Fruit fly (Drosophila melanogaster) whole organism, embryonic: Measurements from ENCODE around the gene ast.

Source experiments
- Bgb ChIP-seq: fragments of 200-800 bp; sonication (Bioruptor generic); IDR thresholded peaks from 2 replicates; pipeline ENCODE4 v1.3.6; 2022; ENCODE audit warnings: missing biosample characterization, missing genetic modification characterization; ENCODE audit not compliant: partially characterized antibody
- Blimp-1 ChIP-seq: fragments of 200-800 bp; sonication (Bioruptor generic); optimal IDR thresholded peaks from 3 replicates; lab custom pipeline; 2018; ENCODE audit warnings: missing biosample characterization, missing genetic modification characterization, mild to moderate bottlenecking, moderate library complexity, missing genetic modification reagents
- CG10979 ChIP-seq: fragments of 200-800 bp; sonication (Bioruptor generic); optimal IDR thresholded peaks from 2 replicates; lab custom pipeline; 2018; ENCODE audit warnings: missing biosample characterization, mild to moderate bottlenecking, missing genetic modification characterization, moderate library complexity
- CG12071 ChIP-seq: fragments of 200-800 bp; sonication (Bioruptor generic); optimal IDR thresholded peaks from 3 replicates; lab custom pipeline; 2018; ENCODE audit warnings: missing biosample characterization, mild to moderate bottlenecking, missing genetic modification characterization
- CG1233 ChIP-seq: fragments of 200-800 bp; sonication (Bioruptor generic); optimal IDR thresholded peaks from 4 replicates; lab custom pipeline; 2018; ENCODE audit warnings: missing biosample characterization, mild to moderate bottlenecking, missing genetic modification characterization
- CG12391 ChIP-seq: fragments of 200-800 bp; sonication (Bioruptor generic); optimal IDR thresholded peaks from 3 replicates; lab custom pipeline; 2018; ENCODE audit warnings: missing biosample characterization, mild to moderate bottlenecking, missing genetic modification characterization, moderate library complexity
- CG13894 ChIP-seq: fragments of 200-800 bp; sonication (Bioruptor generic); optimal IDR thresholded peaks from 3 replicates; lab custom pipeline; 2018; ENCODE audit warnings: missing biosample characterization, mild to moderate bottlenecking, missing genetic modification characterization, moderate library complexity
- CG16815 ChIP-seq: fragments of 200-800 bp; sonication (Bioruptor generic); optimal IDR thresholded peaks from 3 replicates; lab custom pipeline; 2017; ENCODE audit warnings: missing biosample characterization, mild to moderate bottlenecking, missing genetic modification characterization
- CG2116 ChIP-seq: fragments of 200-800 bp; sonication (Bioruptor generic); optimal IDR thresholded peaks from 3 replicates; lab custom pipeline; 2018; ENCODE audit warnings: missing biosample characterization, mild to moderate bottlenecking, missing genetic modification characterization
- CG3726 ChIP-seq: fragments of 200-800 bp; sonication (Bioruptor generic); IDR thresholded peaks from 3 replicates; pipeline ENCODE4, ENCODE4 v1.3.6; 2022; ENCODE audit warnings: missing biosample characterization, missing genetic modification characterization
- CG4424 ChIP-seq: fragments of 200-800 bp; sonication (Bioruptor generic); optimal IDR thresholded peaks from 3 replicates; lab custom pipeline; 2016; ENCODE audit warnings: missing biosample characterization, missing genetic modification characterization
- CG6272 ChIP-seq: fragments of 200-800 bp; sonication (Bioruptor generic); IDR thresholded peaks from 2 replicates; pipeline ENCODE4 v1.3.6; 2022; ENCODE audit warnings: missing biosample characterization, missing genetic modification characterization
- CG6791 ChIP-seq: fragments of 200-800 bp; sonication (Bioruptor generic); IDR thresholded peaks from 3 replicates; pipeline ENCODE4 v1.3.6; 2022; ENCODE audit warnings: missing biosample characterization, missing genetic modification characterization; ENCODE audit not compliant: partially characterized antibody
- CG7839 ChIP-seq: fragments of 200-800 bp; sonication (Bioruptor generic); optimal IDR thresholded peaks from 3 replicates; lab custom pipeline; 2018; ENCODE audit warnings: missing biosample characterization, mild to moderate bottlenecking, missing genetic modification characterization, moderate library complexity
- CG8290 ChIP-seq, 3 experiments: fragments of 200-800 bp; sonication (Bioruptor generic); optimal IDR thresholded peaks; 2 replicates each; lab custom pipeline; 2016 to 2019; ENCODE audit warnings: missing biosample characterization in 3 of 3, missing genetic modification characterization in 3 of 3, mild to moderate bottlenecking in 2 of 3, moderate library complexity in 1 of 3
- Ets97D ChIP-seq: fragments of 200-800 bp; sonication (Bioruptor generic); optimal IDR thresholded peaks from 3 replicates; lab custom pipeline; 2016; ENCODE audit warnings: missing biosample characterization, missing genetic modification characterization
- HLHmδ ChIP-seq: fragments of 200-800 bp; sonication (Bioruptor generic); optimal IDR thresholded peaks from 2 replicates; lab custom pipeline; 2018; ENCODE audit warnings: missing biosample characterization, mild to moderate bottlenecking, missing genetic modification characterization, moderate library complexity
- Hmx ChIP-seq: fragments of 200-800 bp; sonication (Bioruptor generic); optimal IDR thresholded peaks from 2 replicates; lab custom pipeline; 2016; ENCODE audit warnings: missing biosample characterization, missing genetic modification characterization
- Neu2 ChIP-seq: fragments of 200-800 bp; sonication (Bioruptor generic); optimal IDR thresholded peaks from 3 replicates; lab custom pipeline; 2016; ENCODE audit warnings: missing biosample characterization, missing genetic modification characterization, borderline replicate concordance
- Nf-YC ChIP-seq: fragments of 200-800 bp; optimal IDR thresholded peaks from 3 replicates; lab custom pipeline; 2019; ENCODE audit warnings: missing biosample characterization, mild to moderate bottlenecking, missing genetic modification characterization, moderate library complexity
- TFAM ChIP-seq: fragments of 200-800 bp; sonication (Bioruptor generic); optimal IDR thresholded peaks from 2 replicates; lab custom pipeline; 2017; ENCODE audit warnings: missing biosample characterization, missing genetic modification characterization, inconsistent platforms
- Taf1 ChIP-seq: fragments of 200-800 bp; sonication (Bioruptor generic); IDR thresholded peaks from 2 replicates; pipeline ENCODE4 v1.3.6; 2022; ENCODE audit warnings: missing biosample characterization, missing genetic modification characterization
- Tbp ChIP-seq: fragments of >200 bp; optimal IDR thresholded peaks from 2 replicates; lab custom pipeline; 2018; ENCODE audit warnings: missing biosample characterization, missing genetic modification characterization
- Trl ChIP-seq, 3 experiments: fragments of >200 bp in 2 of 3; fragments of 200-800 bp in 1 of 3; sonication (Bioruptor generic) in 1 of 3; optimal IDR thresholded peaks; 2 replicates in 1 of 3; 3 replicates in 2 of 3; lab custom pipeline; 2016 to 2017; ENCODE audit warnings: missing biosample characterization in 1 of 3, missing genetic modification characterization in 1 of 3
- Usf ChIP-seq: fragments of 200-800 bp; sonication (Bioruptor generic); optimal IDR thresholded peaks from 2 replicates; lab custom pipeline; 2017; ENCODE audit warnings: missing genotype, missing biosample characterization, missing genetic modification characterization
- Vsx1 ChIP-seq: fragments of 200-800 bp; sonication (Bioruptor generic); optimal IDR thresholded peaks from 2 replicates; lab custom pipeline; 2017; ENCODE audit warnings: missing biosample characterization, mild to moderate bottlenecking, missing genetic modification characterization, missing genetic modification reagents
- Xrp1 ChIP-seq: fragments of 200-800 bp; sonication (Bioruptor generic); IDR thresholded peaks from 2 replicates; pipeline ENCODE4 v1.3.6; 2022; ENCODE audit warnings: missing biosample characterization, missing genetic modification characterization
- ac ChIP-seq: fragments of 200-800 bp; sonication (Bioruptor generic); optimal IDR thresholded peaks from 3 replicates; lab custom pipeline; 2017; ENCODE audit warnings: missing biosample characterization, mild to moderate bottlenecking, missing genetic modification characterization
- bab2 ChIP-seq: fragments of 200-800 bp; sonication (Bioruptor generic); optimal IDR thresholded peaks from 2 replicates; lab custom pipeline; 2016; ENCODE audit warnings: missing biosample characterization, missing genetic modification characterization
- chinmo ChIP-seq: fragments of 200-800 bp; sonication (Bioruptor generic); IDR thresholded peaks from 4 replicates; pipeline ENCODE4 v1.3.6; 2022; ENCODE audit warnings: missing biosample characterization, missing genetic modification characterization; ENCODE audit not compliant: partially characterized antibody
- ci ChIP-seq: fragments of 200-800 bp; sonication (Bioruptor generic); IDR thresholded peaks from 3 replicates; pipeline ENCODE4 v1.3.6; 2022; ENCODE audit warnings: missing biosample characterization, missing genetic modification characterization
- dmrt99B ChIP-seq: fragments of 200-800 bp; sonication (Bioruptor generic); optimal IDR thresholded peaks from 2 replicates; lab custom pipeline; 2018; ENCODE audit warnings: missing biosample characterization, mild to moderate bottlenecking, missing genetic modification characterization, moderate library complexity
- fd3F ChIP-seq: fragments of 200-800 bp; sonication (Bioruptor generic); optimal IDR thresholded peaks from 2 replicates; lab custom pipeline; 2018; ENCODE audit warnings: missing biosample characterization, mild to moderate bottlenecking, missing genetic modification characterization, moderate library complexity
- grau ChIP-seq: fragments of 200-800 bp; optimal IDR thresholded peaks from 3 replicates; lab custom pipeline; 2019; ENCODE audit warnings: missing biosample characterization, mild to moderate bottlenecking, missing genetic modification characterization, moderate library complexity
- hbn ChIP-seq: fragments of 200-800 bp; sonication (Bioruptor generic); IDR thresholded peaks from 2 replicates; pipeline ENCODE4 v1.3.6; 2022; ENCODE audit warnings: missing biosample characterization, missing genetic modification characterization; ENCODE audit not compliant: partially characterized antibody
- insv ChIP-seq, 2 experiments: fragments of 200-800 bp; sonication (Bioruptor generic); optimal IDR thresholded peaks; 3 replicates each; lab custom pipeline; 2016 to 2018; ENCODE audit warnings: missing biosample characterization in 2 of 2, missing genetic modification characterization in 2 of 2
- ken ChIP-seq: fragments of 200-800 bp; sonication (Bioruptor generic); IDR thresholded peaks from 3 replicates; pipeline ENCODE4 v1.3.6; 2022; ENCODE audit warnings: missing biosample characterization, missing genetic modification characterization
- lmd ChIP-seq: fragments of 200-800 bp; sonication (Bioruptor generic); IDR thresholded peaks from 2 replicates; pipeline ENCODE4 v1.3.6; 2022; ENCODE audit warnings: missing biosample characterization, missing genetic modification characterization
- maf-S ChIP-seq: fragments of 200-800 bp; sonication (Bioruptor generic); optimal IDR thresholded peaks from 2 replicates; lab custom pipeline; 2016; ENCODE audit warnings: missing biosample characterization, missing genetic modification characterization
- mld ChIP-seq: fragments of 200-800 bp; sonication (Bioruptor generic); IDR thresholded peaks from 3 replicates; pipeline ENCODE4 v1.3.6; 2022; ENCODE audit warnings: missing biosample characterization, missing genetic modification characterization; ENCODE audit not compliant: partially characterized antibody
- nmo ChIP-seq: fragments of 200-800 bp; sonication (Bioruptor generic); optimal IDR thresholded peaks from 2 replicates; lab custom pipeline; 2018; ENCODE audit warnings: missing biosample characterization, mild to moderate bottlenecking, missing genetic modification characterization, moderate library complexity
- sens-2 ChIP-seq: fragments of 200-800 bp; sonication (Bioruptor generic); IDR thresholded peaks from 2 replicates; pipeline ENCODE4 v1.3.6; 2022; ENCODE audit warnings: missing biosample characterization, missing genetic modification characterization
- slp2 ChIP-seq: fragments of 200-800 bp; sonication (Bioruptor generic); optimal IDR thresholded peaks from 2 replicates; lab custom pipeline; 2016; ENCODE audit warnings: missing biosample characterization, missing genetic modification characterization
- tll ChIP-seq, 2 experiments: fragments of 200-800 bp in 1 of 2; fragments of >200 bp in 1 of 2; sonication (Bioruptor generic) in 1 of 2; optimal IDR thresholded peaks; 2 replicates each; lab custom pipeline; 2017 to 2019; ENCODE audit warnings: missing biosample characterization in 2 of 2, missing genetic modification characterization in 2 of 2, mild to moderate bottlenecking in 1 of 2, moderate library complexity in 1 of 2
- ttk ChIP-seq: fragments of 200-800 bp; sonication (Bioruptor generic); IDR thresholded peaks from 2 replicates; pipeline ENCODE4 v2.1.2; 2022; ENCODE audit warnings: missing biosample characterization, missing genetic modification characterization
- tup ChIP-seq: fragments of 200-800 bp; sonication (Bioruptor generic); optimal IDR thresholded peaks from 2 replicates; lab custom pipeline; 2016; ENCODE audit warnings: missing biosample characterization, mild to moderate bottlenecking, missing genetic modification characterization, moderate library complexity
- unpg ChIP-seq: fragments of 200-800 bp; sonication (Bioruptor generic); optimal IDR thresholded peaks from 3 replicates; lab custom pipeline; 2018; ENCODE audit warnings: missing biosample characterization, mild to moderate bottlenecking, missing genetic modification characterization, moderate library complexity
- vnd ChIP-seq: fragments of 200-800 bp; sonication (Bioruptor generic); IDR thresholded peaks from 3 replicates; pipeline ENCODE4 v1.3.6; 2022; ENCODE audit warnings: missing biosample characterization, missing genetic modification characterization; ENCODE audit not compliant: partially characterized antibody
- vvl ChIP-seq: fragments of 200-800 bp; sonication (Bioruptor generic); IDR thresholded peaks from 2 replicates; pipeline ENCODE4 v1.3.6; 2022; ENCODE audit warnings: missing biosample characterization, missing genetic modification characterization

The ast gene

dm6 chr2L:1070332-1070731 is 7.4 kb upstream of the ast start (continued):
- TF ChIP-seq lmd (peak; percentile 30; the same call in 1 of the 2 replicates), CG1233 (GFP tag; lab: Kevin White, UChicago) (no peak), maf-S (GFP tag; lab: Kevin White, UChicago) (no peak), Usf (GFP tag; lab: Kevin White, UChicago) (no peak), CG10979 (tag; lab: Kevin White, UChicago) (peak; percentile 65), mld (GFP tag; lab: Robert Waterston, UW) (no peak), nmo (GFP tag; lab: Kevin White, UChicago) (peak; percentile 35), Blimp-1 (GFP tag; lab: Kevin White, UChicago) (peak; percentile 64), ken (GFP tag; lab: Robert Waterston, UW) (no peak), CG12391 (tag; lab: Kevin White, UChicago) (peak; percentile 56), CG2116 (no peak), CG8290 (GFP tag; optimal IDR thresholded peaks at IDR 0.05; lab: Kevin White, UChicago) (no peak), CG8290 (tag; optimal IDR thresholded peaks at IDR 0.05; lab: Kevin White, UChicago) (no peak), Nf-YC (tag; lab: Kevin White, UChicago) (no peak), bab2 (peak; percentile 14), tll (GFP tag; optimal IDR thresholded peaks at IDR 0.05; lab: Kevin White, UChicago) (no peak), sens-2 (0 out of 2 replicates have a peak, but pooled peaks have one; percentile 28), Neu2 (no peak), CG4424 (GFP tag; lab: Kevin White, UChicago) (peak; percentile 12), Taf1 (no peak), CG13894 (tag; lab: Kevin White, UChicago) (no peak), HLHmδ (GFP tag; lab: Kevin White, UChicago) (no peak), vvl (peak; percentile 29; the same call in 1 of the 2 replicates), Trl (optimal IDR thresholded peaks at IDR 0.05; lab: Kevin White, UChicago) (no peak), Trl (GFP tag; optimal IDR thresholded peaks at IDR 0.05; lab: Kevin White, UChicago) (no peak), insv (GFP tag; optimal IDR thresholded peaks at IDR 0.05; lab: Kevin White, UChicago) (no peak), Xrp1 (GFP tag; lab: Robert Waterston, UW) (peak; percentile 73), TFAM (GFP tag; lab: Kevin White, UChicago) (no peak), ci (GFP tag; lab: Robert Waterston, UW) (peak; percentile 72; the same call in 2 of the 3 replicates), ac (GFP tag; lab: Kevin White, UChicago) (no peak), Vsx1 (GFP tag; lab: Kevin White, UChicago) (no peak), hbn (GFP tag; lab: Robert Waterston, UW) (no peak), Bgb (no peak), fd3F (GFP tag; lab: Kevin White, UChicago) (no peak), CG3726 (GFP tag; lab: Robert Waterston, UW) (no peak), CG6272 (no peak), CG7839 (tag; lab: Kevin White, UChicago) (peak; percentile 39), CG12071 (GFP tag; lab: Kevin White, UChicago) (no peak), chinmo (no peak), Tbp (GFP tag; lab: Kevin White, UChicago) (no peak), CG6791 (GFP tag; lab: Robert Waterston, UW) (no peak), ttk (GFP tag; lab: Robert Waterston, UW) (no peak), vnd (GFP tag; lab: Robert Waterston, UW) (no peak), CG16815 (GFP tag; lab: Kevin White, UChicago) (peak; percentile 18), dmrt99B (tag; lab: Kevin White, UChicago) (peak; percentile 28), Hmx (GFP tag; lab: Kevin White, UChicago) (no peak), grau (peak; percentile 20), Ets97D (no peak), unpg (GFP tag; lab: Kevin White, UChicago) (peak; percentile 57), slp2 (GFP tag; lab: Kevin White, UChicago) (no peak), tup (GFP tag; lab: Kevin White, UChicago) (no peak)
